Worm (Caenorhabditis elegans) whole organism, L4 larva: ENCODE measurements around the gene camt-1.

Experiments
- D1046.2 ChIP-seq: fragments of 200-800 bp; sonication (Bioruptor generic); IDR thresholded peaks from 2 replicates; pipeline ENCODE4 v1.3.6; 2022; ENCODE audit warnings: missing genetic modification characterization, missing compliant biosample characterization
- F10B5.3 ChIP-seq: sonication (generic microtip); optimal IDR thresholded peaks from 2 replicates; lab custom pipeline; 2016; ENCODE audit warnings: mild to moderate bottlenecking, missing genetic modification characterization, missing compliant biosample characterization
- F37D6.2 ChIP-seq: sonication (generic microtip); optimal IDR thresholded peaks from 2 replicates; lab custom pipeline; 2016; ENCODE audit warnings: mild to moderate bottlenecking, missing genetic modification characterization, missing compliant biosample characterization
- F44E2.7 ChIP-seq: fragments of 200-800 bp; sonication (Bioruptor generic); IDR thresholded peaks from 2 replicates; pipeline ENCODE4 v2.1.2; 2022; ENCODE audit warnings: missing genetic modification characterization, missing compliant biosample characterization
- T20F7.1 ChIP-seq: fragments of 200-800 bp; sonication (Bioruptor generic); optimal IDR thresholded peaks from 2 replicates; lab custom pipeline; 2018; ENCODE audit warnings: mild to moderate bottlenecking, missing genetic modification characterization, missing compliant biosample characterization
- Y105C5A.15 ChIP-seq: fragments of 200-800 bp; sonication (Bioruptor generic); IDR thresholded peaks from 2 replicates; pipeline ENCODE4 v1.3.6; 2022; ENCODE audit warnings: missing genetic modification characterization, missing compliant biosample characterization
- Y5F2A.4 ChIP-seq: fragments of 200-800 bp; sonication (Bioruptor generic); optimal IDR thresholded peaks from 2 replicates; lab custom pipeline; 2018; ENCODE audit warnings: mild to moderate bottlenecking, missing genetic modification characterization, missing compliant biosample characterization
- aha-1 ChIP-seq: fragments of 150-350 bp; peaks from one replicate; lab custom pipeline; 2014; ENCODE audit warnings: missing biosample characterization, missing genetic modification characterization
- aly-2 ChIP-seq: sonication (generic microtip); optimal IDR thresholded peaks from 2 replicates; lab custom pipeline; 2018; ENCODE audit warnings: missing biosample characterization, missing genetic modification characterization
- ceh-32 ChIP-seq: sonication (generic microtip); optimal IDR thresholded peaks from 2 replicates; lab custom pipeline; 2016; ENCODE audit warnings: mild to moderate bottlenecking, missing genetic modification characterization, missing compliant biosample characterization; ENCODE audit not compliant: poor library complexity
- ces-1 ChIP-seq: fragments of 150-350 bp; sonication (generic microtip); optimal IDR thresholded peaks from 4 replicates; lab custom pipeline; 2014; ENCODE audit warnings: missing biosample characterization, missing genetic modification reagents, missing genetic modification characterization
- dmd-6 ChIP-seq: fragments of 200-800 bp; sonication (Bioruptor generic); IDR thresholded peaks from 2 replicates; pipeline ENCODE4 v1.3.6; 2022; ENCODE audit warnings: missing genetic modification reagents, missing genetic modification characterization, missing compliant biosample characterization
- dmd-8 ChIP-seq: fragments of 200-800 bp; sonication (Bioruptor generic); IDR thresholded peaks from 2 replicates; pipeline ENCODE4 v1.3.6; 2022; ENCODE audit warnings: missing genetic modification characterization, missing compliant biosample characterization
- dve-1 ChIP-seq: sonication (generic microtip); optimal IDR thresholded peaks from 2 replicates; lab custom pipeline; 2017; ENCODE audit warnings: antibody characterized with exemption, mild to moderate bottlenecking, missing genetic modification characterization, missing compliant biosample characterization; ENCODE audit not compliant: insufficient read depth
- fkh-10 ChIP-seq: fragments of 150-350 bp; optimal IDR thresholded peaks from 2 replicates; lab custom pipeline; 2014; ENCODE audit warnings: missing biosample characterization, missing genetic modification reagents, missing genetic modification characterization
- fos-1 ChIP-seq: fragments of 150-350 bp; optimal IDR thresholded peaks from 2 replicates; lab custom pipeline; 2014; ENCODE audit warnings: missing biosample characterization, missing genetic modification characterization
- hlh-30 ChIP-seq: sonication (generic microtip); optimal IDR thresholded peaks from 2 replicates; lab custom pipeline; 2017; ENCODE audit warnings: antibody characterized with exemption, mild to moderate bottlenecking, missing genetic modification characterization, missing compliant biosample characterization; ENCODE audit not compliant: insufficient read depth
- jun-1 ChIP-seq: fragments of 150-350 bp; optimal IDR thresholded peaks from 2 replicates; lab custom pipeline; 2014; ENCODE audit warnings: missing biosample characterization, missing genetic modification reagents, missing genetic modification characterization
- lin-1 ChIP-seq: fragments of 200-800 bp; sonication (Bioruptor generic); IDR thresholded peaks from 2 replicates; pipeline ENCODE4 v1.3.6; 2022; ENCODE audit warnings: missing genetic modification reagents, missing genetic modification characterization, missing compliant biosample characterization
- lin-13 ChIP-seq: fragments of 150-350 bp; optimal IDR thresholded peaks from 2 replicates; lab custom pipeline; 2014; ENCODE audit warnings: missing biosample characterization, missing genetic modification reagents, missing genetic modification characterization
- lin-15B ChIP-seq: fragments of 150-350 bp; sonication (generic microtip); optimal IDR thresholded peaks from 3 replicates; lab custom pipeline; 2014; ENCODE audit warnings: missing biosample characterization, missing genetic modification characterization
- lin-29 ChIP-seq: fragments of 200-800 bp; sonication (Bioruptor generic); IDR thresholded peaks from 2 replicates; pipeline ENCODE4 v1.3.6; 2022; ENCODE audit warnings: missing genetic modification reagents, missing genetic modification characterization, missing compliant biosample characterization
- lin-38 ChIP-seq: fragments of 200-800 bp; sonication (Bioruptor generic); IDR thresholded peaks from 2 replicates; pipeline ENCODE4 v1.3.6; 2022; ENCODE audit warnings: missing genetic modification reagents, missing genetic modification characterization, missing compliant biosample characterization
- lir-3 ChIP-seq: sonication (generic microtip); optimal IDR thresholded peaks from 2 replicates; lab custom pipeline; 2016; ENCODE audit warnings: mild to moderate bottlenecking, missing genetic modification characterization, missing compliant biosample characterization
- lsy-2 ChIP-seq, 2 experiments: fragments of 150-350 bp in 1 of 2; sonication (generic microtip) in 1 of 2; optimal IDR thresholded peaks; 2 replicates each; lab custom pipeline; 2014 to 2017; ENCODE audit warnings: missing biosample characterization in 2 of 2, missing genetic modification characterization in 2 of 2
- mdl-1 ChIP-seq, 2 experiments: fragments of 150-350 bp in 1 of 2; sonication (generic microtip) in 1 of 2; optimal IDR thresholded peaks; 2 replicates each; lab custom pipeline; 2014 to 2017; ENCODE audit warnings: missing biosample characterization in 2 of 2, missing genetic modification characterization in 2 of 2
- mes-2 ChIP-seq: sonication (generic microtip); optimal IDR thresholded peaks from 2 replicates; lab custom pipeline; 2016; ENCODE audit warnings: missing genotype, mild to moderate bottlenecking, missing genetic modification characterization, missing compliant biosample characterization; ENCODE audit not compliant: poor library complexity, severe bottlenecking
- mxl-2 ChIP-seq: fragments of 200-800 bp; sonication (Bioruptor generic); conservative IDR thresholded peaks from 2 replicates; pipeline ENCODE4 v1.3.6; 2022; ENCODE audit warnings: missing genetic modification reagents, missing genetic modification characterization, missing compliant biosample characterization
- mxl-3 ChIP-seq: fragments of 200-800 bp; sonication (Bioruptor generic); optimal IDR thresholded peaks from 2 replicates; lab custom pipeline; 2018; ENCODE audit warnings: mild to moderate bottlenecking, missing genetic modification characterization, missing compliant biosample characterization
- nhr-10 ChIP-seq: fragments of 150-350 bp; optimal IDR thresholded peaks from 2 replicates; lab custom pipeline; 2014; ENCODE audit warnings: missing biosample characterization, missing genetic modification characterization
- nhr-102 ChIP-seq: sonication (generic microtip); optimal IDR thresholded peaks from 2 replicates; lab custom pipeline; 2016; ENCODE audit warnings: mild to moderate bottlenecking, missing genetic modification characterization, moderate library complexity, missing compliant biosample characterization
- nhr-11 ChIP-seq: fragments of 150-350 bp; optimal IDR thresholded peaks from 2 replicates; lab custom pipeline; 2014; ENCODE audit warnings: missing biosample characterization, missing genetic modification characterization
- nhr-28 ChIP-seq: fragments of 150-350 bp; optimal IDR thresholded peaks from 2 replicates; lab custom pipeline; 2014; ENCODE audit warnings: missing biosample characterization, missing genetic modification characterization
- nhr-41 ChIP-seq: fragments of 200-800 bp; sonication (Bioruptor generic); IDR thresholded peaks from 2 replicates; pipeline ENCODE4 v1.3.6; 2022; ENCODE audit warnings: missing genetic modification reagents, missing genetic modification characterization, missing compliant biosample characterization
- nhr-48 ChIP-seq: sonication (generic microtip); optimal IDR thresholded peaks from 2 replicates; lab custom pipeline; 2016; ENCODE audit warnings: mild to moderate bottlenecking, missing genetic modification characterization, missing compliant biosample characterization
- nhr-6 ChIP-seq: fragments of 150-350 bp; optimal IDR thresholded peaks from 2 replicates; lab custom pipeline; 2014; ENCODE audit warnings: missing biosample characterization, missing genetic modification characterization
- nhr-77 ChIP-seq: fragments of 150-350 bp; optimal IDR thresholded peaks from 2 replicates; lab custom pipeline; 2014; ENCODE audit warnings: missing biosample characterization, missing genetic modification characterization
- pha-4 ChIP-seq, 2 experiments: fragments of 150-350 bp in 1 of 2; fragments of 200-800 bp in 1 of 2; sonication (Bioruptor generic) in 1 of 2; IDR thresholded peaks in 1 of 2; optimal IDR thresholded peaks in 1 of 2; 2 replicates each; pipeline versions ENCODE4 v1.3.6 to Lab custom; 2014 to 2022; ENCODE audit warnings: missing genetic modification characterization in 2 of 2, missing genetic modification reagents in 2 of 2, missing biosample characterization in 1 of 2, missing compliant biosample characterization in 1 of 2
- pqm-1 ChIP-seq: sonication (generic microtip); optimal IDR thresholded peaks from 2 replicates; lab custom pipeline; 2017; ENCODE audit warnings: missing biosample characterization, missing genetic modification characterization
- snpc-1.2 ChIP-seq: fragments of 200-800 bp; sonication (Bioruptor generic); IDR thresholded peaks from 2 replicates; pipeline ENCODE4 v1.3.6; 2022; ENCODE audit warnings: missing genetic modification reagents, missing genetic modification characterization, missing compliant biosample characterization
- unc-130 ChIP-seq: sonication (generic microtip); optimal IDR thresholded peaks from 2 replicates; lab custom pipeline; 2016; ENCODE audit warnings: missing genetic modification reagents, missing genetic modification characterization, missing compliant biosample characterization
- unc-39 ChIP-seq: sonication (generic microtip); optimal IDR thresholded peaks from 2 replicates; lab custom pipeline; 2017; ENCODE audit warnings: missing biosample characterization, missing genetic modification characterization
- vab-7 ChIP-seq: fragments of 200-800 bp; sonication (Bioruptor generic); IDR thresholded peaks from 2 replicates; pipeline ENCODE4 v1.3.6; 2022; ENCODE audit warnings: missing genetic modification reagents, missing genetic modification characterization, missing compliant biosample characterization
- zfp-3 ChIP-seq: fragments of 200-800 bp; sonication (Bioruptor generic); conservative IDR thresholded peaks from 2 replicates; pipeline ENCODE4 v1.3.6; 2022; ENCODE audit warnings: missing genetic modification reagents, missing genetic modification characterization, missing compliant biosample characterization
- zip-11 ChIP-seq: fragments of 200-800 bp; sonication (Bioruptor generic); IDR thresholded peaks from 2 replicates; pipeline ENCODE4 v1.3.6; 2022; ENCODE audit warnings: missing genetic modification characterization, missing compliant biosample characterization
- ztf-7 ChIP-seq: fragments of 150-350 bp; optimal IDR thresholded peaks from 2 replicates; lab custom pipeline; 2014; ENCODE audit warnings: missing biosample characterization, missing genetic modification characterization

Gene camt-1

ce11 chrII:4507669-4508068 is 2.7 kb upstream of the camt-1 start (continued):
- no peak for TF ChIP-seq nhr-102 (tag; lab: Kevin White, UChicago)
- no peak for TF ChIP-seq ces-1 (GFP tag; lab: Kevin White, UChicago)
- TF ChIP-seq unc-130 (GFP tag; lab: Kevin White, UChicago) = no peak
- no peak for TF ChIP-seq F44E2.7 (GFP tag; lab: Robert Waterston, UW)
- TF ChIP-seq aly-2 (tag; lab: Kevin White, UChicago) = no peak
- peak; percentile 15 for TF ChIP-seq ztf-7
- TF ChIP-seq pha-4 (GFP tag; IDR thresholded peaks at IDR 0.05; lab: Robert Waterston, UW) = no peak
- TF ChIP-seq pha-4 (tag; optimal IDR thresholded peaks at IDR 0.05; lab: Kevin White, UChicago) = peak; percentile 70
- TF ChIP-seq pqm-1 (tag; lab: Kevin White, UChicago) = peak; percentile 44
- TF ChIP-seq lin-15B (tag; lab: Kevin White, UChicago) = no peak
- TF ChIP-seq aha-1 (tag; lab: Kevin White, UChicago) = no peak
- TF ChIP-seq jun-1 (tag; lab: Kevin White, UChicago) = no peak
- no peak for TF ChIP-seq nhr-11 (tag; lab: Kevin White, UChicago)
- TF ChIP-seq zip-11 (GFP tag; lab: Robert Waterston, UW) = no peak
- no peak for TF ChIP-seq zfp-3
- no peak for TF ChIP-seq mxl-2
- TF ChIP-seq nhr-77 (tag; lab: Kevin White, UChicago) = peak; percentile 53
- TF ChIP-seq dve-1 (tag; lab: Kevin White, UChicago) = peak; percentile 68
- no peak for TF ChIP-seq T20F7.1 (GFP tag; lab: Kevin White, UChicago)
- TF ChIP-seq lin-13 (GFP tag; lab: Kevin White, UChicago) = no peak
- TF ChIP-seq nhr-10 (tag; lab: Kevin White, UChicago) = no peak
- TF ChIP-seq Y5F2A.4 (GFP tag; lab: Kevin White, UChicago) = no peak
- TF ChIP-seq nhr-41 (GFP tag; lab: Robert Waterston, UW) = no peak
- no peak for TF ChIP-seq unc-39 (tag; lab: Kevin White, UChicago)
- no peak for TF ChIP-seq D1046.2 (GFP tag; lab: Robert Waterston, UW)
- no peak for TF ChIP-seq vab-7 (GFP tag; lab: Robert Waterston, UW)
- peak; percentile 48 for TF ChIP-seq mes-2 (tag; lab: Kevin White, UChicago)
- TF ChIP-seq mdl-1 (tag; optimal IDR thresholded peaks at IDR 0.05; lab: Kevin White, UChicago) = no peak
- TF ChIP-seq, all 104 proteins: peak for 14

ce11 chrII:4506552-4507291 is 1.8 kb upstream of the camt-1 start:
- TF ChIP-seq lin-1 (GFP tag; lab: Robert Waterston, UW) (0 out of 2 replicates have a peak, but pooled peaks have one; percentile 44), aha-1 (tag; lab: Kevin White, UChicago) (peak; percentile 60), nhr-77 (tag; lab: Kevin White, UChicago) (no peak), nhr-28 (tag; lab: Kevin White, UChicago) (peak; percentile 35), lsy-2 (tag; optimal IDR thresholded peaks at IDR 0.05; lab: Kevin White, UChicago) (peak; percentile 73 to 76), mxl-3 (peak; percentile 46), mdl-1 (tag; optimal IDR thresholded peaks at IDR 0.05; lab: Kevin White, UChicago) (peak in 1 of 2 experiments; percentile 82), ces-1 (GFP tag; lab: Kevin White, UChicago) (peak; percentile 46), nhr-48 (tag; lab: Kevin White, UChicago) (no peak), zfp-3 (no peak), fkh-10 (GFP tag; lab: Kevin White, UChicago) (no peak), F37D6.2 (peak; percentile 28), ztf-7 (peak; percentile 12), dve-1 (tag; lab: Kevin White, UChicago) (peak; percentile 53), snpc-1.2 (GFP tag; lab: Robert Waterston, UW) (no peak), dmd-6 (GFP tag; lab: Robert Waterston, UW) (peak; percentile 74), Y5F2A.4 (GFP tag; lab: Kevin White, UChicago) (no peak), dmd-8 (GFP tag; lab: Robert Waterston, UW) (no peak), lin-29 (no peak), nhr-6 (no peak), lir-3 (no peak), Y105C5A.15 (GFP tag; lab: Robert Waterston, UW) (no peak), pha-4 (GFP tag; IDR thresholded peaks at IDR 0.05; lab: Robert Waterston, UW) (peak; percentile 47; the same call in 1 of the 2 replicates), pha-4 (tag; optimal IDR thresholded peaks at IDR 0.05; lab: Kevin White, UChicago) (peak; percentile 8), hlh-30 (tag; lab: Kevin White, UChicago) (peak; percentile 90), ceh-32 (tag; lab: Kevin White, UChicago) (no peak), fos-1 (tag; lab: Kevin White, UChicago) (no peak), F10B5.3 (tag; lab: Kevin White, UChicago) (no peak), nhr-11 (tag; lab: Kevin White, UChicago) (peak; percentile 75), lin-38 (peak; percentile 45)
